Worm (Caenorhabditis elegans): ENCODE data around the gene R09E10.1.

DNA sequence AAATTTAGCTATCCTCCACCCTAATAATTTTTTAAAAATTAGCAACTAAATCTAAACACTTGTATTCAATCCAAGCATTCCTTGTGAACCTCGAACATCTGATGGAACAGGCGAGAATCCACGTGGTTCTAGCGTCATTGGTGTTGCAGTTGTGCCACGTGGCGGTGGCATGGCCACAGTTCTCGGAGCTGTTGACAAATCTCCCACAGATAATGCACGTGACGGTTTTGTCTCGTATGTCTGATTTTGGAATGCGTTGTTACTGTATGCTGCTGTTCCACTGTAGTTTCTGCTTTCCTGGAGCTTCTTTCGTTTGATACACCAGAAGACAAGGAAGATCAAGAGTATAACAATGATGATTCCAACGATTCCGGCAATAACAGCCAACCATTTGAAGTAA is 26.5 kb downstream of the R09E10.1 start:
- TF ChIP-seq fos-1 (tag; optimal IDR thresholded peaks at IDR 0.05): no peak
- no peak for TF ChIP-seq nhr-77 (tag; optimal IDR thresholded peaks at IDR 0.05)
- no peak for TF ChIP-seq sma-9 (GFP tag; optimal IDR thresholded peaks at IDR 0.05)
- TF ChIP-seq sma-9 (tag; optimal IDR thresholded peaks at IDR 0.05): no peak
- TF ChIP-seq mbf-1 (tag; optimal IDR thresholded peaks at IDR 0.05): no peak
- TF ChIP-seq ztf-4 (tag; optimal IDR thresholded peaks at IDR 0.05): no peak
- TF ChIP-seq unc-55 (GFP tag; optimal IDR thresholded peaks at IDR 0.05): no peak
- TF ChIP-seq egl-27 (tag; optimal IDR thresholded peaks at IDR 0.05): no peak
- TF ChIP-seq ceh-82 (tag; optimal IDR thresholded peaks at IDR 0.05): no peak
- no peak for TF ChIP-seq ztf-11 (tag; optimal IDR thresholded peaks at IDR 0.05)
- TF ChIP-seq elt-3 (tag; optimal IDR thresholded peaks at IDR 0.05): no peak
- TF ChIP-seq elt-1 (tag; optimal IDR thresholded peaks at IDR 0.05): no peak
- no peak for TF ChIP-seq unc-39 (tag; optimal IDR thresholded peaks at IDR 0.05)
